Fruit fly (Drosophila melanogaster): ENCODE results near the gene CG4199.

- TF ChIP-seq Pif1A (GFP tag; optimal IDR thresholded peaks at IDR 0.05): peak; percentile 56
- no peak for TF ChIP-seq D1 (tag; optimal IDR thresholded peaks at IDR 0.05)
- TF ChIP-seq CG10348 (GFP tag; IDR thresholded peaks at IDR 0.05): no peak
- TF ChIP-seq CG9948 (tag; optimal IDR thresholded peaks at IDR 0.05): no peak
- peak; percentile 25; the same call in 1 of the 2 replicates for TF ChIP-seq CG32121 (GFP tag; IDR thresholded peaks at IDR 0.05)
- peak; percentile 42; the same call in 1 of the 2 replicates for TF ChIP-seq Ets98B (GFP tag; IDR thresholded peaks at IDR 0.05)
- peak; percentile 27 for TF ChIP-seq Snoo (tag; optimal IDR thresholded peaks at IDR 0.05)
- peak; percentile 41 for TF ChIP-seq CG14655 (GFP tag; optimal IDR thresholded peaks at IDR 0.05)
- TF ChIP-seq CG17806 (tag; optimal IDR thresholded peaks at IDR 0.05): peak; percentile 34
- TF ChIP-seq CG4496 (GFP tag; IDR thresholded peaks at IDR 0.05): peak; percentile 46; the same call in 2 of the 3 replicates
Measured at dm6 chrX:2041981-2042847, 31.1 kb downstream of the CG4199 start, which contains the start of the genes Actn and usp.

Measured in whole organism, pupa.